Worm (Caenorhabditis elegans) whole organism, L1 larva: ENCODE measurements around the gene C54F6.17.

Experiments
- alr-1 ChIP-seq: fragments of 200-800 bp; sonication (Bioruptor generic); optimal IDR thresholded peaks from 2 replicates; lab custom pipeline; 2018; ENCODE audit warnings: borderline replicate concordance, mild to moderate bottlenecking, missing genetic modification characterization, missing compliant biosample characterization
- elt-3 ChIP-seq, 6 experiments: fragments of 150-350 bp in 1 of 6; sonication (generic microtip); optimal IDR thresholded peaks; 2 replicates each; lab custom pipeline; 2017 to 2018; ENCODE audit warnings: missing biosample characterization in 6 of 6, missing genetic modification characterization in 6 of 6, inconsistent platforms in 1 of 6
- fkh-10 ChIP-seq: sonication (generic microtip); optimal IDR thresholded peaks from 2 replicates; lab custom pipeline; 2017; ENCODE audit warnings: missing biosample characterization, missing genetic modification reagents, missing genetic modification characterization
- mdl-1 ChIP-seq, 2 experiments: fragments of 150-350 bp; optimal IDR thresholded peaks; 2 replicates each; lab custom pipeline; 2014 to 2017; ENCODE audit warnings: missing biosample characterization in 2 of 2, missing genetic modification characterization in 2 of 2, inconsistent platforms in 1 of 2
- nhr-12 ChIP-seq: sonication (generic microtip); optimal IDR thresholded peaks from 2 replicates; lab custom pipeline; 2017; ENCODE audit warnings: missing biosample characterization, missing genetic modification characterization
- nhr-77 ChIP-seq: fragments of 150-350 bp; optimal IDR thresholded peaks from 2 replicates; lab custom pipeline; 2014; ENCODE audit warnings: missing biosample characterization, missing genetic modification characterization
- sptf-1 ChIP-seq: fragments of 150-350 bp; optimal IDR thresholded peaks from 2 replicates; lab custom pipeline; 2014; ENCODE audit warnings: missing biosample characterization, missing genetic modification characterization

DNA sequence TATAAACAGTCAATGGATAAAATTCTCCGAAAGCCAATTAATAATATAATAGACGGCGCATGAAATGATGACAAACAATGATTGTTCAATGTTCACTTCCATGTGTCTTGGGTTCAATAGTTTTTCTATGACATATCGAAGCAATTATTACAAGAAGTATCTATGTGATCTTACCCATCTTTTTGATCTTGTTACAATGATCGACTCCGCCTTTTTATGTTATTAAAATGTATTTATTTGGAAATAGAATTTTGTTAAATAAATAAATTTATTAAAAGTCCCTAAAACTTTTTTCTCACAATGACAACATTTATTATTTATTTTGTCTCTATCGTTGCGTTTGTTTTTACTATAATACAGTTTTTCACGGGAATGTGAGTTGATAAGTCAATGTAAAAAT lies 2.6 kb downstream of the C54F6.17 start, which contains the start of gene swt-2:
- TF ChIP-seq nhr-12 (tag; lab: Kevin White, UChicago) (no peak), alr-1 (no peak), elt-3 (tag; optimal IDR thresholded peaks at IDR 0.05; lab: Kevin White, UChicago) (no peak), fkh-10 (GFP tag; lab: Kevin White, UChicago) (no peak), nhr-77 (no peak), mdl-1 (tag; optimal IDR thresholded peaks at IDR 0.05; lab: Kevin White, UChicago) (no peak), sptf-1 (no peak)
